Fruit fly (Drosophila melanogaster) whole organism, embryonic: ENCODE results near the gene Gr64b.

ENCODE experiments used
- Bdp1 ChIP-seq: fragments of 200-800 bp; sonication (Bioruptor generic); optimal IDR thresholded peaks from 3 replicates; lab custom pipeline; 2016; ENCODE audit warnings: missing biosample characterization, missing genetic modification characterization
- CG13123 ChIP-seq: fragments of 200-800 bp; sonication (Bioruptor generic); optimal IDR thresholded peaks from 2 replicates; lab custom pipeline; 2016; ENCODE audit warnings: missing biosample characterization, missing genetic modification characterization
- CG14441 ChIP-seq: fragments of 200-800 bp; sonication (Bioruptor generic); IDR thresholded peaks from 2 replicates; pipeline ENCODE4 v1.3.6; 2022; ENCODE audit warnings: missing biosample characterization, missing genetic modification characterization
- CG15479 ChIP-seq: fragments of 200-800 bp; sonication (Bioruptor generic); optimal IDR thresholded peaks from 3 replicates; lab custom pipeline; 2019; ENCODE audit warnings: missing biosample characterization, mild to moderate bottlenecking, missing genetic modification characterization, moderate library complexity
- CG17361 ChIP-seq: fragments of 200-800 bp; sonication (Bioruptor generic); IDR thresholded peaks from 3 replicates; pipeline ENCODE4 v1.3.6; 2022; ENCODE audit warnings: missing biosample characterization, missing genetic modification characterization
- CG17385 ChIP-seq: fragments of 200-800 bp; sonication (Bioruptor generic); optimal IDR thresholded peaks from 3 replicates; lab custom pipeline; 2018; ENCODE audit warnings: missing biosample characterization, mild to moderate bottlenecking, missing genetic modification characterization
- CG18262 ChIP-seq: fragments of 200-800 bp; optimal IDR thresholded peaks from 3 replicates; lab custom pipeline; 2019; ENCODE audit warnings: missing biosample characterization, mild to moderate bottlenecking, missing genetic modification characterization, moderate library complexity
- CG2712 ChIP-seq: fragments of 200-800 bp; optimal IDR thresholded peaks from 3 replicates; lab custom pipeline; 2019; ENCODE audit warnings: missing biosample characterization, mild to moderate bottlenecking, missing genetic modification characterization, moderate library complexity
- CG30020 ChIP-seq: fragments of 200-800 bp; optimal IDR thresholded peaks from 2 replicates; lab custom pipeline; 2019; ENCODE audit warnings: missing biosample characterization, mild to moderate bottlenecking, missing genetic modification characterization, moderate library complexity
- CG3995 ChIP-seq: fragments of 200-800 bp; sonication (Bioruptor generic); optimal IDR thresholded peaks from 3 replicates; lab custom pipeline; 2016; ENCODE audit warnings: missing biosample characterization, missing genetic modification characterization
- CG6765 ChIP-seq: fragments of 200-800 bp; sonication (Bioruptor generic); optimal IDR thresholded peaks from 3 replicates; lab custom pipeline; 2017; ENCODE audit warnings: missing biosample characterization, mild to moderate bottlenecking, missing genetic modification characterization
- CG7372 ChIP-seq: fragments of 200-800 bp; sonication (Bioruptor generic); IDR thresholded peaks from 2 replicates; pipeline ENCODE4 v1.3.6; 2022; ENCODE audit warnings: missing biosample characterization, missing genetic modification characterization
- CG7987 ChIP-seq: fragments of 200-800 bp; sonication (Bioruptor generic); optimal IDR thresholded peaks from 2 replicates; lab custom pipeline; 2018; ENCODE audit warnings: missing biosample characterization, mild to moderate bottlenecking, missing genetic modification characterization, moderate library complexity
- CG8089 ChIP-seq: fragments of 200-800 bp; sonication (Bioruptor generic); optimal IDR thresholded peaks from 3 replicates; lab custom pipeline; 2016; ENCODE audit warnings: missing biosample characterization, missing genetic modification characterization
- CG8290 ChIP-seq, 3 experiments: fragments of 200-800 bp; sonication (Bioruptor generic); optimal IDR thresholded peaks; 2 replicates each; lab custom pipeline; 2016 to 2019; ENCODE audit warnings: missing biosample characterization in 3 of 3, missing genetic modification characterization in 3 of 3, mild to moderate bottlenecking in 2 of 3, moderate library complexity in 1 of 3
- CG9215 ChIP-seq: fragments of 200-800 bp; sonication (Bioruptor generic); IDR thresholded peaks from 2 replicates; pipeline ENCODE4 v1.3.6; 2022; ENCODE audit warnings: missing biosample characterization, missing genetic modification characterization
- CG9797 ChIP-seq: fragments of 200-800 bp; sonication (Bioruptor generic); optimal IDR thresholded peaks from 3 replicates; lab custom pipeline; 2018; ENCODE audit warnings: missing biosample characterization, mild to moderate bottlenecking, missing genetic modification characterization
- CkIIα-i1 ChIP-seq: fragments of 200-800 bp; sonication (Bioruptor generic); IDR thresholded peaks from 2 replicates; pipeline ENCODE4 v1.3.6; 2022; ENCODE audit warnings: missing biosample characterization, missing genetic modification characterization
- Dbx ChIP-seq: fragments of 200-800 bp; sonication (Bioruptor generic); IDR thresholded peaks from 3 replicates; pipeline ENCODE4 v1.3.6; 2022; ENCODE audit warnings: missing biosample characterization, missing genetic modification characterization
- Dip3 ChIP-seq: fragments of 200-800 bp; sonication (Bioruptor generic); optimal IDR thresholded peaks from 3 replicates; lab custom pipeline; 2016; ENCODE audit warnings: missing biosample characterization, missing genetic modification characterization
- Eip74EF ChIP-seq, 2 experiments: fragments of 200-800 bp in 1 of 2; fragments of >200 bp in 1 of 2; sonication (Bioruptor generic) in 1 of 2; optimal IDR thresholded peaks; 2 replicates each; lab custom pipeline; 2017 to 2019; ENCODE audit warnings: missing biosample characterization in 2 of 2, missing genetic modification characterization in 2 of 2, mild to moderate bottlenecking in 1 of 2, moderate library complexity in 1 of 2
- Hr51 ChIP-seq, 2 experiments: fragments of 200-800 bp; sonication (Bioruptor generic); optimal IDR thresholded peaks; 2 replicates in 1 of 2; 3 replicates in 1 of 2; lab custom pipeline; 2016 to 2018; ENCODE audit warnings: missing biosample characterization in 2 of 2, missing genetic modification characterization in 2 of 2, mild to moderate bottlenecking in 1 of 2, moderate library complexity in 1 of 2
- Lim3 ChIP-seq: fragments of 200-800 bp; sonication (Bioruptor generic); IDR thresholded peaks from 2 replicates; pipeline ENCODE4 v1.3.6; 2022; ENCODE audit warnings: missing biosample characterization, missing genetic modification characterization
- Lpt ChIP-seq: fragments of >200 bp; optimal IDR thresholded peaks from 2 replicates; lab custom pipeline; 2018; ENCODE audit warnings: missing biosample characterization, missing genetic modification characterization
- NK7.1 ChIP-seq: fragments of 200-800 bp; sonication (Bioruptor generic); optimal IDR thresholded peaks from 3 replicates; lab custom pipeline; 2016; ENCODE audit warnings: missing biosample characterization, missing genetic modification characterization
- Nf-YA ChIP-seq: fragments of 200-800 bp; sonication (Bioruptor generic); IDR thresholded peaks from 2 replicates; pipeline ENCODE4 v1.3.6; 2022; ENCODE audit warnings: missing biosample characterization, missing genetic modification characterization
- Rfx ChIP-seq: fragments of 200-800 bp; sonication (Bioruptor generic); IDR thresholded peaks from 2 replicates; pipeline ENCODE4 v1.3.6; 2022; ENCODE audit warnings: missing biosample characterization, missing genetic modification characterization
- Sin3A ChIP-seq: fragments of >200 bp; optimal IDR thresholded peaks from 2 replicates; lab custom pipeline; 2018
- Sox102F ChIP-seq: fragments of 200-800 bp; sonication (Bioruptor generic); optimal IDR thresholded peaks from 2 replicates; lab custom pipeline; 2018; ENCODE audit warnings: missing biosample characterization, mild to moderate bottlenecking, missing genetic modification characterization, moderate library complexity
- Spps ChIP-seq: fragments of 200-800 bp; sonication (Bioruptor generic); optimal IDR thresholded peaks from 2 replicates; lab custom pipeline; 2018; ENCODE audit warnings: missing biosample characterization, mild to moderate bottlenecking, missing genetic modification characterization
- Ssrp ChIP-seq: fragments of 200-800 bp; sonication (Bioruptor generic); optimal IDR thresholded peaks from 2 replicates; lab custom pipeline; 2018; ENCODE audit warnings: missing biosample characterization, mild to moderate bottlenecking, missing genetic modification characterization, moderate library complexity
- Trl ChIP-seq, 3 experiments: fragments of >200 bp in 2 of 3; fragments of 200-800 bp in 1 of 3; sonication (Bioruptor generic) in 1 of 3; optimal IDR thresholded peaks; 2 replicates in 1 of 3; 3 replicates in 2 of 3; lab custom pipeline; 2016 to 2017; ENCODE audit warnings: missing biosample characterization in 1 of 3, missing genetic modification characterization in 1 of 3
- caup ChIP-seq: fragments of 200-800 bp; sonication (Bioruptor generic); optimal IDR thresholded peaks from 3 replicates; lab custom pipeline; 2017; ENCODE audit warnings: missing biosample characterization, mild to moderate bottlenecking, missing genetic modification characterization, moderate library complexity; ENCODE audit not compliant: severe bottlenecking
- dmrt99B ChIP-seq: fragments of 200-800 bp; sonication (Bioruptor generic); optimal IDR thresholded peaks from 2 replicates; lab custom pipeline; 2018; ENCODE audit warnings: missing biosample characterization, mild to moderate bottlenecking, missing genetic modification characterization, moderate library complexity
- dysf ChIP-seq: fragments of 200-800 bp; sonication (Bioruptor generic); IDR thresholded peaks from 3 replicates; pipeline ENCODE4 v1.3.6; 2022; ENCODE audit warnings: missing biosample characterization, missing genetic modification characterization
- gt ChIP-seq: fragments of 200-800 bp; sonication (Bioruptor generic); IDR thresholded peaks from 2 replicates; pipeline ENCODE4 v1.3.6; 2022; ENCODE audit warnings: missing biosample characterization, missing genetic modification characterization
- klu ChIP-seq: fragments of 200-800 bp; sonication (Bioruptor generic); IDR thresholded peaks from 2 replicates; pipeline ENCODE4 v1.3.6; 2022; ENCODE audit warnings: missing biosample characterization, missing genetic modification characterization
- nau ChIP-seq: fragments of 200-800 bp; sonication (Bioruptor generic); optimal IDR thresholded peaks from 3 replicates; lab custom pipeline; 2017; ENCODE audit warnings: missing biosample characterization, mild to moderate bottlenecking, missing genetic modification characterization, missing genetic modification reagents
- nom ChIP-seq: fragments of 200-800 bp; sonication (Bioruptor generic); optimal IDR thresholded peaks from 2 replicates; lab custom pipeline; 2017; ENCODE audit warnings: missing biosample characterization, missing genetic modification characterization, mild to moderate bottlenecking, moderate library complexity, missing genetic modification reagents
- pan ChIP-seq, 4 experiments: fragments of >200 bp in 3 of 4; fragments of 200-800 bp in 1 of 4; sonication (Bioruptor generic) in 1 of 4; optimal IDR thresholded peaks in 3 of 4; IDR thresholded peaks in 1 of 4; 2 replicates each; pipeline versions ENCODE4 v1.3.6 to Lab custom; 2017 to 2022; ENCODE audit warnings: missing biosample characterization in 2 of 4, missing genetic modification characterization in 2 of 4, mixed read lengths in 1 of 4
- pita ChIP-seq: fragments of 200-800 bp; sonication (Bioruptor generic); optimal IDR thresholded peaks from 2 replicates; lab custom pipeline; 2017; ENCODE audit warnings: missing biosample characterization, mild to moderate bottlenecking, missing genetic modification characterization
- shn ChIP-seq: fragments of 200-800 bp; sonication (Bioruptor generic); optimal IDR thresholded peaks from 3 replicates; lab custom pipeline; 2016; ENCODE audit warnings: missing biosample characterization, missing genetic modification characterization
- stwl ChIP-seq: fragments of 200-800 bp; sonication (Bioruptor generic); optimal IDR thresholded peaks from 3 replicates; lab custom pipeline; 2018; ENCODE audit warnings: missing biosample characterization, mild to moderate bottlenecking, missing genetic modification characterization, moderate library complexity
- tgo ChIP-seq: fragments of 200-800 bp; sonication (Bioruptor generic); IDR thresholded peaks from 3 replicates; pipeline ENCODE4 v1.3.6; 2022; ENCODE audit warnings: missing biosample characterization, missing genetic modification characterization
- ttk ChIP-seq: fragments of 200-800 bp; sonication (Bioruptor generic); IDR thresholded peaks from 2 replicates; pipeline ENCODE4 v2.1.2; 2022; ENCODE audit warnings: missing biosample characterization, missing genetic modification characterization
- twi ChIP-seq: fragments of 200-800 bp; optimal IDR thresholded peaks from 2 replicates; lab custom pipeline; 2019; ENCODE audit warnings: missing biosample characterization, mild to moderate bottlenecking, missing genetic modification characterization, moderate library complexity
- unc-4 ChIP-seq: fragments of 200-800 bp; sonication (Bioruptor generic); IDR thresholded peaks from 2 replicates; pipeline ENCODE4 v1.3.6; 2022; ENCODE audit warnings: missing biosample characterization, missing genetic modification characterization; ENCODE audit not compliant: partially characterized antibody

Gene Gr64b

DNA sequence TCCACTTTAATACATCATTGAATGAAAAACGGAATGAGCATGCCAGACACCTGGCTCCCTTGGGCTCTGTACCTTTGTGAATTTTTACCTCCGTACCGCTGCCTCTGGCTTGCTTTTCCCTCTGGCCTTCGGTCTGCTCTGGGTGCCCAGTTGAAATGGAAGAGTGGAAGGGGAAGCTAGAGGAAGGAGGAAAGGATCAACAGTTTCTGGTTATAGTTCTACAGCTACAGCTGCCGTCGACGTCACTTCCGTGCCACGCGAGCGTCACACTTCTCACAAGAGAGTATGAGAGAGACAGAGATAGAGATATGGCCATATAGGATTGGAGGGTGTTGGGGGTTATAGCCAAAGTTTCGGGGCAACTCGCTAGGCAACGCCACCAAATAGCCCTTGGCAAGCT, 48.4 kb upstream of the Gr64b start (continued):
- no peak for TF ChIP-seq CG8290 (GFP tag; optimal IDR thresholded peaks at IDR 0.05; lab: Kevin White, UChicago)
- no peak for TF ChIP-seq CG8290 (tag; optimal IDR thresholded peaks at IDR 0.05; lab: Kevin White, UChicago)
- TF ChIP-seq dysf (GFP tag; lab: Robert Waterston, UW), result no peak
- no peak for TF ChIP-seq twi

DNA sequence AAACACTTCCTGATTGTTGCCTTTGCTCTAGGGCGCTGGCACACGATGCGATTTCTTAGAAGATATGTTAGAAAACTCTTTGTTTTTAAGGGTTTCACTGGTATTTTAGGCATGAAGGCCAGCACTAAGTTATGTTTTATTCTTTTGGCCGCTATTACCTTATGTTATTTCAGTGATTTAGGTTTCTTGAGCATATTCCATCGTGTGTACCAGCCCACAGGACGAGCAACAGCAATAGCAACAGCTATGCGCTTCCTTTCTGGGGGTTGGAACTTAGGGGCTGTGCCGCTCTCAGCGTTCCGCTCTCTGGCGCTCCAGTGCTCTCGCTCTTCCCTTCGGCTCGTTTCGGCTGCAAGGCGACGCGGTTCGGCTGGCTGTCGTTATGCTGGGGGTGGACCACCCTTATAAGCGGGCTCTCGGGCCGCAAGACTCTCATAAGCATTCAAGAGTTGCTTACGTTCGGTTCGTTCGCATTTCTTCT, 44.9 kb upstream of the Gr64b start, which contains the start of gene scrt:
Gene scrt, plus strand, starts transcription at position 431 of the 481 bp plus-strand sequence.
- TF ChIP-seq Dbx (no peak; the same call in 2 of the 3 replicates), nom (GFP tag; lab: Kevin White, UChicago) (no peak), dmrt99B (tag; lab: Kevin White, UChicago) (peak; percentile 43), CG17385 (peak; percentile 16), stwl (tag; lab: Kevin White, UChicago) (no peak), CG13123 (no peak), Sin3A (lab: Kevin White, UChicago) (no peak), gt (GFP tag; lab: Robert Waterston, UW) (no peak), Lpt (GFP tag; lab: Kevin White, UChicago) (no peak), unc-4 (GFP tag; lab: Robert Waterston, UW) (peak; percentile 44; the same call in 1 of the 2 replicates), CG30020 (tag; lab: Kevin White, UChicago) (peak; percentile 82), CG18262 (tag; lab: Kevin White, UChicago) (peak; percentile 62), CG6765 (GFP tag; lab: Kevin White, UChicago) (peak; percentile 26), CG9797 (GFP tag; lab: Kevin White, UChicago) (no peak), NK7.1 (GFP tag; lab: Kevin White, UChicago) (no peak), CG17361 (0 out of 3 replicates have a peak, but pooled peaks have one; percentile 44), Hr51 (GFP tag; optimal IDR thresholded peaks at IDR 0.05; lab: Kevin White, UChicago) (peak in 1 of 2 experiments; percentile 75), pita (GFP tag; lab: Kevin White, UChicago) (no peak), Dip3 (GFP tag; lab: Kevin White, UChicago) (peak; percentile 10), CG14441 (GFP tag; lab: Robert Waterston, UW) (no peak), Eip74EF (GFP tag; optimal IDR thresholded peaks at IDR 0.05; lab: Kevin White, UChicago) (no peak), Ssrp (peak; percentile 48), Spps (no peak), Lim3 (GFP tag; lab: Robert Waterston, UW) (0 out of 2 replicates have a peak, but pooled peaks have one; percentile 32), nau (no peak), CG3995 (GFP tag; lab: Kevin White, UChicago) (no peak), Nf-YA (no peak), CG7372 (GFP tag; lab: Robert Waterston, UW) (no peak), CG2712 (tag; lab: Kevin White, UChicago) (peak; percentile 77), Rfx (GFP tag; lab: Robert Waterston, UW) (peak; percentile 32; the same call in 1 of the 2 replicates), Sox102F (peak; percentile 65), Bdp1 (GFP tag; lab: Kevin White, UChicago) (peak; percentile 21), CG7987 (no peak), CG15479 (GFP tag; lab: Kevin White, UChicago) (no peak), caup (GFP tag; lab: Kevin White, UChicago) (no peak), pan (optimal IDR thresholded peaks at IDR 0.05; lab: Kevin White, UChicago) (no peak), pan (GFP tag; optimal IDR thresholded peaks at IDR 0.05 in 1 of 2, IDR thresholded peaks at IDR 0.05 in 1 of 2) (peak in 1 of 2 experiments; percentile 41), tgo (GFP tag; lab: Robert Waterston, UW) (0 out of 3 replicates have a peak, but pooled peaks have one; percentile 27), Trl (optimal IDR thresholded peaks at IDR 0.05; lab: Kevin White, UChicago) (peak; percentile 63 to 85), Trl (GFP tag; optimal IDR thresholded peaks at IDR 0.05; lab: Kevin White, UChicago) (peak; percentile 41), CG9215 (GFP tag; lab: Robert Waterston, UW) (0 out of 2 replicates have a peak, but pooled peaks have one; percentile 29), klu (no peak), ttk (GFP tag; lab: Robert Waterston, UW) (no peak), CG8089 (no peak), CkIIα-i1 (no peak), shn (GFP tag; lab: Kevin White, UChicago) (peak; percentile 41)
